Fruit fly (Drosophila melanogaster) whole organism: ENCODE results near the gene CG1354.

Experiments used
- CG8478 ChIP-seq: fragments of >200 bp; optimal IDR thresholded peaks from 2 replicates; lab custom pipeline; 2018; ENCODE audit warnings: inconsistent platforms
- Dll ChIP-seq: fragments of >200 bp; optimal IDR thresholded peaks from 2 replicates; lab custom pipeline; 2017
- EcR ChIP-seq, 2 experiments: fragments of >200 bp; optimal IDR thresholded peaks; 2 replicates each; lab custom pipeline; 2017; ENCODE audit warnings: missing biosample characterization in 2 of 2, missing genetic modification characterization in 2 of 2, missing genetic modification reagents in 2 of 2
- pan ChIP-seq: fragments of >200 bp; optimal IDR thresholded peaks from 2 replicates; lab custom pipeline; 2017
- psq ChIP-seq: fragments of >200 bp; optimal IDR thresholded peaks from 2 replicates; lab custom pipeline; 2017
- usp ChIP-seq: fragments of >200 bp; optimal IDR thresholded peaks from 2 replicates; lab custom pipeline; 2017; ENCODE audit warnings: missing biosample characterization, missing genetic modification characterization, mixed read lengths

DNA sequence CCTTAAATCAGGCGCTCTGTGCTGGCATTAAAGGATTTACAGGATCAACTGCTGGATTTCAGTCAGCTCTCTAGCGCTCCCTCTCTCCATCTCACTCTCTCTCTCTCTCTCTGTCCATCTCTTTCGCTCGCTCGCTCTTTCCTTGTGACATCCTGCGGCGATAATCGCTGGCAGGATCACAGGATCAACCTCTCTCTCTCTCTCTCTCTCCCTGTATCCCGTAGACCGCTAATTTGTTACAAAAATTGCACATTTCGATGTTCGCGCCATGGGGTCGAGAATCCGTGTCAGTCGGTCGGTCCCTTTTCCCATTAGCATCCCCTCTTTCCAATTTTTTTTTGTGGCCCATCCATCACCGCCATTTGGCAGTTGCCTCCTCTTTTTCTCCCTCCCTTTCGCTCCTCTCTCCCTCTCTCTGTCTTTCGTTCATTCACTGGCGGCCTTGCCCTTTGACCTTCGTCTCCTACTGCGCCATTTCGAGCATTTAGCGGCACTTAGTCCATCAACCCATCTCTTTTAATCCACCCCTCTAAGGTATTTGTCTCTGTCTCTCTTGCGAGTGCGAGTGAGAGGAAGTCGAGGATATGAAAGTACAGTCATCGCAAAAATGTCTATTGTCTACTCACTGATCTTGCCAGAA is 34.4 kb upstream of the CG1354 start:
- TF ChIP-seq psq (no peak), CG8478 (lab: Kevin White, UChicago) (no peak), Dll (no peak), usp (GFP tag; lab: Kevin White, UChicago) (no peak), pan (no peak), EcR (GFP tag; optimal IDR thresholded peaks at IDR 0.05; lab: Kevin White, UChicago) (no peak)
